Worm (Caenorhabditis elegans): Measurements from ENCODE around the gene Y119D3B.12.

ce11 chrIII:1206331-1206730 is 4.0 kb downstream of the Y119D3B.12 start:
- no peak for TF ChIP-seq pag-3 (tag; optimal IDR thresholded peaks at IDR 0.05; ENCODE audit: borderline replicate concordance)
- no peak for TF ChIP-seq elt-4 (tag; optimal IDR thresholded peaks at IDR 0.05)
- TF ChIP-seq ceh-6 (GFP tag; optimal IDR thresholded peaks at IDR 0.05): no peak

Measured in whole organism, late embryonic.